Worm (Caenorhabditis elegans) whole organism, L3 larva: Measurements from ENCODE around the gene top-3.

Experiments
- ZK546.5 ChIP-seq: sonication (generic microtip); optimal IDR thresholded peaks from 2 replicates; lab custom pipeline; 2017; ENCODE audit warnings: missing biosample characterization, missing genetic modification characterization
- aly-2 ChIP-seq: fragments of 150-350 bp; optimal IDR thresholded peaks from 2 replicates; lab custom pipeline; 2014; ENCODE audit warnings: missing biosample characterization, missing genetic modification characterization
- ama-1 ChIP-seq: fragments of 150-350 bp; optimal IDR thresholded peaks from 2 replicates; lab custom pipeline; 2018
- ceh-82 ChIP-seq: fragments of 150-350 bp; optimal IDR thresholded peaks from 2 replicates; lab custom pipeline; 2014; ENCODE audit warnings: missing biosample characterization, missing genetic modification characterization
- ceh-9 ChIP-seq: sonication (generic microtip); optimal IDR thresholded peaks from 2 replicates; lab custom pipeline; 2018; ENCODE audit warnings: missing biosample characterization, missing genetic modification characterization
- egl-27 ChIP-seq: sonication (generic microtip); optimal IDR thresholded peaks from 4 replicates; lab custom pipeline; 2017; ENCODE audit warnings: missing biosample characterization, missing genetic modification reagents, missing genetic modification characterization
- egl-5 ChIP-seq: fragments of 150-350 bp; optimal IDR thresholded peaks from 2 replicates; lab custom pipeline; 2017; ENCODE audit warnings: missing biosample characterization, missing genetic modification reagents, missing genetic modification characterization, inconsistent platforms
- elt-2 ChIP-seq: sonication (generic microtip); optimal IDR thresholded peaks from 2 replicates; lab custom pipeline; 2016; ENCODE audit warnings: missing genetic modification reagents, mild to moderate bottlenecking, missing genetic modification characterization, missing compliant biosample characterization
- elt-3 ChIP-seq, 3 experiments: fragments of 150-350 bp in 1 of 3; sonication (generic microtip) in 2 of 3; optimal IDR thresholded peaks; 2 replicates in 2 of 3; 4 replicates in 1 of 3; lab custom pipeline; 2014 to 2017; ENCODE audit warnings: missing biosample characterization in 3 of 3, missing genetic modification characterization in 3 of 3
- eor-1 ChIP-seq, 2 experiments: fragments of 150-350 bp; optimal IDR thresholded peaks; 2 replicates each; lab custom pipeline; 2014 to 2018; ENCODE audit warnings: missing biosample characterization in 2 of 2, missing genetic modification characterization in 2 of 2
- fkh-2 ChIP-seq: fragments of 150-350 bp; optimal IDR thresholded peaks from 2 replicates; lab custom pipeline; 2014; ENCODE audit warnings: missing biosample characterization, missing genetic modification reagents, missing genetic modification characterization
- fos-1 ChIP-seq: fragments of 150-350 bp; optimal IDR thresholded peaks from 2 replicates; lab custom pipeline; 2014; ENCODE audit warnings: missing biosample characterization, missing genetic modification characterization
- hmg-11 ChIP-seq: sonication (generic microtip); optimal IDR thresholded peaks from 2 replicates; lab custom pipeline; 2016; ENCODE audit warnings: missing genetic modification characterization, missing compliant biosample characterization
- jun-1 ChIP-seq: fragments of 150-350 bp; optimal IDR thresholded peaks from 2 replicates; lab custom pipeline; 2014; ENCODE audit warnings: missing biosample characterization, missing genetic modification reagents, missing genetic modification characterization
- lin-39 ChIP-seq: fragments of 150-350 bp; optimal IDR thresholded peaks from 2 replicates; lab custom pipeline; 2018; ENCODE audit warnings: missing biosample characterization, missing genetic modification reagents, missing genetic modification characterization
- lsy-12 ChIP-seq: sonication (generic microtip); optimal IDR thresholded peaks from 2 replicates; lab custom pipeline; 2016; ENCODE audit warnings: mild to moderate bottlenecking, missing genetic modification characterization, missing compliant biosample characterization
- mdl-1 ChIP-seq: fragments of 150-350 bp; optimal IDR thresholded peaks from 2 replicates; lab custom pipeline; 2014; ENCODE audit warnings: missing biosample characterization, missing genetic modification characterization
- mml-1 ChIP-seq: fragments of 150-350 bp; sonication (generic microtip); optimal IDR thresholded peaks from 3 replicates; lab custom pipeline; 2014; ENCODE audit warnings: missing biosample characterization, missing genetic modification characterization
- nfya-1 ChIP-seq: sonication (generic microtip); optimal IDR thresholded peaks from 2 replicates; lab custom pipeline; 2017; ENCODE audit warnings: missing genetic modification characterization, mild to moderate bottlenecking, missing compliant biosample characterization, antibody characterized with exemption, moderate library complexity; ENCODE audit not compliant: insufficient read depth
- nhr-12 ChIP-seq: fragments of 150-350 bp; optimal IDR thresholded peaks from 2 replicates; lab custom pipeline; 2014; ENCODE audit warnings: missing biosample characterization, missing genetic modification characterization
- nhr-23 ChIP-seq: fragments of 150-350 bp; optimal IDR thresholded peaks from 2 replicates; lab custom pipeline; 2014; ENCODE audit warnings: missing biosample characterization, missing genetic modification reagents, missing genetic modification characterization
- nhr-237 ChIP-seq: fragments of 150-350 bp; optimal IDR thresholded peaks from 2 replicates; lab custom pipeline; 2014; ENCODE audit warnings: missing biosample characterization, missing genetic modification characterization
- nhr-25 ChIP-seq: sonication (generic microtip); optimal IDR thresholded peaks from 2 replicates; lab custom pipeline; 2017; ENCODE audit warnings: missing biosample characterization, missing genetic modification characterization
- nhr-28 ChIP-seq: fragments of 150-350 bp; optimal IDR thresholded peaks from 2 replicates; lab custom pipeline; 2014; ENCODE audit warnings: missing biosample characterization, missing genetic modification characterization
- nhr-43 ChIP-seq: sonication (generic microtip); optimal IDR thresholded peaks from 2 replicates; lab custom pipeline; 2016; ENCODE audit warnings: mild to moderate bottlenecking, missing genetic modification characterization, missing compliant biosample characterization; ENCODE audit not compliant: poor library complexity, severe bottlenecking
- nhr-67 ChIP-seq: fragments of 150-350 bp; optimal IDR thresholded peaks from 2 replicates; lab custom pipeline; 2014; ENCODE audit warnings: missing biosample characterization, missing genetic modification characterization
- pha-4 ChIP-seq: fragments of 150-350 bp; optimal IDR thresholded peaks from 2 replicates; lab custom pipeline; 2014; ENCODE audit warnings: missing biosample characterization, missing genetic modification reagents, missing genetic modification characterization
- snpc-4 ChIP-seq: fragments of 150-350 bp; optimal IDR thresholded peaks from 2 replicates; lab custom pipeline; 2014; ENCODE audit warnings: missing biosample characterization, missing genetic modification characterization
- unc-39 ChIP-seq: sonication (generic microtip); optimal IDR thresholded peaks from 4 replicates; lab custom pipeline; 2017; ENCODE audit warnings: missing biosample characterization, missing genetic modification characterization
- zag-1 ChIP-seq: fragments of 150-350 bp; optimal IDR thresholded peaks from 2 replicates; lab custom pipeline; 2014; ENCODE audit warnings: missing biosample characterization, missing genetic modification characterization
- ztf-11 ChIP-seq: fragments of 150-350 bp; optimal IDR thresholded peaks from 2 replicates; lab custom pipeline; 2014; ENCODE audit warnings: missing biosample characterization, missing genetic modification characterization
- ztf-4 ChIP-seq: fragments of 150-350 bp; optimal IDR thresholded peaks from 2 replicates; lab custom pipeline; 2014; ENCODE audit warnings: missing biosample characterization, missing genetic modification characterization

top-3 gene

ce11 chrIII:11920187-11920785 is 39.7 kb downstream of the top-3 start, which contains the start of the genes ccf-1 and trap-4 (continued):
- TF ChIP-seq pha-4 (tag; lab: Kevin White, UChicago), result peak; percentile 76
- TF ChIP-seq elt-3 (tag; optimal IDR thresholded peaks at IDR 0.05; lab: Kevin White, UChicago), result no peak
- TF ChIP-seq elt-2 (tag; lab: Kevin White, UChicago), result peak; percentile 26
- no peak for TF ChIP-seq ama-1 (lab: Kevin White, UChicago)

DNA sequence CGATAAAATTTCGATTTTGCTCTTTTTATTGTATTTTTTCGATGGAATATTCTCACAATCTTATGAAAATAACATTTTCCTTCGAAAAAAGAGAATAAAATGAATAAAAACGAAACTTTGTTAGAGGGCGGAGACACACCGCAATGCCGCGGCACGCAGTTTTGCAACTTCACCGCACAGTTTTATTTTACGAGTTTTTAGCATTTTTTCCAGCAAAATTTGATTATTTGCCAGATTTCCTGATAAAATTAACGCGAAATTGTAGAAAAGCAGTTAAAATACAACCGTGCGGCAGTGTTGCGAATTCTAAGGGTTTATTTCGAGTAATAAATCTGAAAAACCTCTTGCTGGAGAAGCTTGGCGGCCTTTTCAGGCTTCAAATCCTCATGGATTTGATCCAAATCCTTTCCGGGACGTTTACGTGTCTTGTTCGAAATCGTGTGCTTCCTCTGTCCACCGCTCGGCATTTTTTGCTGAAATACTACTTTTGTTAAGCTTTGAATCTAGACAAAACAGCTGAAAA is 41.7 kb downstream of the top-3 start, which contains the start of gene znf-593:
Gene znf-593, minus strand, starts transcription at position 473 of the 523 bp plus-strand sequence.
- no peak for TF ChIP-seq ztf-4 (tag; lab: Kevin White, UChicago)
- TF ChIP-seq pha-4 (tag; lab: Kevin White, UChicago), result peak; percentile 32
- TF ChIP-seq ztf-11 (tag; lab: Kevin White, UChicago), result no peak
- TF ChIP-seq nhr-67 (tag; lab: Kevin White, UChicago), result no peak
- no peak for TF ChIP-seq lsy-12 (tag; lab: Kevin White, UChicago)
- no peak for TF ChIP-seq ZK546.5
- TF ChIP-seq ama-1 (lab: Kevin White, UChicago), result peak; percentile 1
- TF ChIP-seq nhr-43, result peak; percentile 56
- no peak for TF ChIP-seq nhr-23 (tag; lab: Kevin White, UChicago)
- TF ChIP-seq hmg-11 (tag; lab: Kevin White, UChicago), result peak; percentile 50
- TF ChIP-seq nhr-237 (tag; lab: Kevin White, UChicago), result no peak
- peak; percentile 23 for TF ChIP-seq elt-2 (tag; lab: Kevin White, UChicago)
- TF ChIP-seq, all 47 proteins: peak for 5

DNA sequence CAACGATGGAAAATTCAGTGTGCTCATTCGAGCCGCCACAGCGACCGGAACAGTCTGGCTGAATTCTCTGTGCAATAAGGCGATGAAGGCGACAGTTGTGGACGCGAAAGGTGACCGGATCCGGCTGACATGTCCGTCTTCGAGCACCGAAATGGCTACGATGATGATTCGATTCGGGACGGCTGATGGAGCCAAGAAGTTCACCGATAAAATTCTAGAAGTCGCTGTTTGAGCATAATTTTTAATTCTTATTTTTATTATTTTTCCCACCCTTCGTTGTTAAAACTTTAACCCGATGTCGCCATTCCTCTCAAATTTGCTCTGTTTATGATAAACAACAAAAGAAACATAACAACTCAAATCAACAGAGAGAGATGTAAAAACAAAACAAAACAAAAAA is 42.5 kb downstream of the top-3 start:
- TF ChIP-seq fkh-2, result no peak
- no peak for TF ChIP-seq eor-1 (tag; optimal IDR thresholded peaks at IDR 0.05; lab: Kevin White, UChicago)

ce11 chrIII:11917090-11917489 is 42.9 kb downstream of the top-3 start:
- no peak for TF ChIP-seq nhr-25 (tag; lab: Kevin White, UChicago)
- TF ChIP-seq fkh-2, result no peak
- no peak for TF ChIP-seq nhr-23 (tag; lab: Kevin White, UChicago)
- no peak for TF ChIP-seq egl-27 (tag; lab: Kevin White, UChicago)
- no peak for TF ChIP-seq ceh-82 (tag; lab: Kevin White, UChicago)
- TF ChIP-seq nhr-12 (tag; lab: Kevin White, UChicago), result no peak
- no peak for TF ChIP-seq nhr-43
- no peak for TF ChIP-seq eor-1 (tag; optimal IDR thresholded peaks at IDR 0.05; lab: Kevin White, UChicago)
- TF ChIP-seq fos-1 (tag; lab: Kevin White, UChicago), result no peak

DNA sequence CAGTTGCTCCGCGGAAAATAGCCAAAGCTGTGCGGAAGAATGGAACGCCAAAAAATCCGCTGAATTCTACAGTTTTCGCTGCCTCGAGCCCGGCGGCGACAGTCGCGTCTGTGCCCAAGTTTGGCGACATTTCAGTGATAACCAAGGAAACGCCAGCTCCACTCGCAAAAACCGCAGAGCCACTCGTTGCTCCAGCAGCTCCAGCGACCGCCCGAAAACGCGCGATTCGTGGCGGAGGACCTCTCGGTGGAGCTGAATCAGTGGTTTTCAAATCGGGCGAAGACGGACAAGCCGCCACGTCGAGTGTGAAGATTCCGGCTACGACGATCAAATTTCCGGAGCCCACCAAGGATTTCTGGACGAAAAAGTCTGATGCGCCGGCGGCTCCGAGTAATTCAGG is 43.7 kb downstream of the top-3 start:
- TF ChIP-seq eor-1 (tag; optimal IDR thresholded peaks at IDR 0.05; lab: Kevin White, UChicago) (no peak), egl-27 (tag; lab: Kevin White, UChicago) (no peak), nhr-25 (tag; lab: Kevin White, UChicago) (no peak), nhr-67 (tag; lab: Kevin White, UChicago) (no peak), elt-2 (tag; lab: Kevin White, UChicago) (no peak), mml-1 (tag; lab: Kevin White, UChicago) (no peak), nhr-23 (tag; lab: Kevin White, UChicago) (no peak), lin-39 (no peak), nfya-1 (tag; lab: Kevin White, UChicago) (no peak), aly-2 (tag; lab: Kevin White, UChicago) (no peak), snpc-4 (no peak), ceh-9 (tag; lab: Kevin White, UChicago) (no peak), egl-5 (no peak), nhr-43 (no peak), mdl-1 (no peak), hmg-11 (tag; lab: Kevin White, UChicago) (no peak), zag-1 (tag; lab: Kevin White, UChicago) (no peak), nhr-28 (tag; lab: Kevin White, UChicago) (no peak), unc-39 (no peak), jun-1 (tag; lab: Kevin White, UChicago) (no peak)
